Worm (Caenorhabditis elegans) whole organism, L3 larva: Measurements from ENCODE around the gene fbxc-15.
"Not testable (repeated sequence)": the region's sequence is repeated elsewhere in the genome, so short reads cannot be mapped to it uniquely, and the experiment has no call there.

Experiments used
- aly-2 ChIP-seq: fragments of 150-350 bp; optimal IDR thresholded peaks from 2 replicates; lab custom pipeline; 2014; ENCODE audit warnings: missing biosample characterization, missing genetic modification characterization
- ama-1 ChIP-seq: fragments of 150-350 bp; optimal IDR thresholded peaks from 2 replicates; lab custom pipeline; 2018
- daf-12 ChIP-seq: fragments of 150-350 bp; optimal IDR thresholded peaks from 2 replicates; lab custom pipeline; 2014; ENCODE audit warnings: missing biosample characterization, missing genetic modification reagents, missing genetic modification characterization
- fos-1 ChIP-seq: fragments of 150-350 bp; optimal IDR thresholded peaks from 2 replicates; lab custom pipeline; 2014; ENCODE audit warnings: missing biosample characterization, missing genetic modification characterization
- nhr-12 ChIP-seq: fragments of 150-350 bp; optimal IDR thresholded peaks from 2 replicates; lab custom pipeline; 2014; ENCODE audit warnings: missing biosample characterization, missing genetic modification characterization
- sea-2 ChIP-seq: fragments of 150-350 bp; sonication (generic microtip); optimal IDR thresholded peaks from 4 replicates; lab custom pipeline; 2014; ENCODE audit warnings: missing biosample characterization, missing genetic modification reagents, missing genetic modification characterization

ce11 chrII:930871-931270 lies 48.4 kb upstream of the fbxc-15 start, which contains the start of gene fbxc-34:
- TF ChIP-seq sea-2; aly-2 (tag; lab: Kevin White, UChicago); fos-1 (tag; lab: Kevin White, UChicago); nhr-12 (tag; lab: Kevin White, UChicago); daf-12 (tag; lab: Kevin White, UChicago); ama-1 (lab: Kevin White, UChicago): not testable (repeated sequence)
